Fruit fly (Drosophila melanogaster): Measurements from ENCODE around the gene alph.

- TF ChIP-seq Lpt (GFP tag; optimal IDR thresholded peaks at IDR 0.05) (no peak), fkh (GFP tag; optimal IDR thresholded peaks at IDR 0.05) (no peak), Blimp-1 (GFP tag; optimal IDR thresholded peaks at IDR 0.05) (no peak), CG9139 (GFP tag; optimal IDR thresholded peaks at IDR 0.05) (no peak), OdsH (GFP tag; optimal IDR thresholded peaks at IDR 0.05) (no peak), CG34406 (GFP tag; optimal IDR thresholded peaks at IDR 0.05) (no peak), svp (GFP tag) (no peak), CG31627 (GFP tag; optimal IDR thresholded peaks at IDR 0.05) (no peak), cyc (GFP tag; optimal IDR thresholded peaks at IDR 0.05) (no peak), CG6854 (GFP tag; optimal IDR thresholded peaks at IDR 0.05) (no peak), acj6 (GFP tag; optimal IDR thresholded peaks at IDR 0.05) (no peak)
These were observed 825 bp upstream of the alph start, which contains the start of gene CG31041 for dm6 chr3R:29590806-29591205.

Data from whole organism, prepupa.